Fruit fly (Drosophila melanogaster) whole organism, adult: Measurements from ENCODE around the gene tth.

Source experiments
- CG11617 ChIP-seq: fragments of 200-800 bp; sonication (Bioruptor generic); optimal IDR thresholded peaks from 2 replicates; lab custom pipeline; 2017; ENCODE audit warnings: mild to moderate bottlenecking, missing biosample characterization, missing genetic modification reagents, missing genetic modification characterization
- CG14711 ChIP-seq: fragments of 200-800 bp; sonication (Bioruptor generic); optimal IDR thresholded peaks from 2 replicates; lab custom pipeline; 2018; ENCODE audit warnings: missing biosample characterization, mild to moderate bottlenecking, missing genetic modification characterization, moderate library complexity
- Clk ChIP-seq: fragments of 200-800 bp; sonication (Bioruptor generic); optimal IDR thresholded peaks from 2 replicates; lab custom pipeline; 2017; ENCODE audit warnings: missing biosample characterization, missing genetic modification characterization
- Mnt ChIP-seq: fragments of 200-800 bp; sonication (Bioruptor generic); optimal IDR thresholded peaks from 2 replicates; lab custom pipeline; 2016; ENCODE audit warnings: missing biosample characterization, mild to moderate bottlenecking, missing genetic modification characterization
- bab1 ChIP-seq: fragments of 200-800 bp; sonication (Bioruptor generic); optimal IDR thresholded peaks from 3 replicates; lab custom pipeline; 2019; ENCODE audit warnings: missing biosample characterization, mild to moderate bottlenecking, missing genetic modification characterization, moderate library complexity
- cnc ChIP-seq, 2 experiments: fragments of >200 bp; optimal IDR thresholded peaks; 2 replicates each; lab custom pipeline; 2017

- TF ChIP-seq Mnt (GFP tag; lab: Kevin White, UChicago) (no peak), bab1 (GFP tag; lab: Kevin White, UChicago) (no peak), CG11617 (GFP tag; lab: Kevin White, UChicago) (no peak), Clk (GFP tag; lab: Kevin White, UChicago) (no peak), CG14711 (tag; lab: Kevin White, UChicago) (no peak), cnc (optimal IDR thresholded peaks at IDR 0.05; lab: Kevin White, UChicago) (no peak)
Observed at dm6 chrX:13604499-13604898, 11.9 kb downstream of the tth start.
